Worm (Caenorhabditis elegans) whole organism, dauer: ENCODE results near the gene K08E7.8.

Source experiments
- unc-62 ChIP-seq: sonication (generic microtip); optimal IDR thresholded peaks from 2 replicates; lab custom pipeline; 2017; ENCODE audit warnings: missing biosample characterization, missing genetic modification reagents, missing genetic modification characterization

The K08E7.8 gene

DNA sequence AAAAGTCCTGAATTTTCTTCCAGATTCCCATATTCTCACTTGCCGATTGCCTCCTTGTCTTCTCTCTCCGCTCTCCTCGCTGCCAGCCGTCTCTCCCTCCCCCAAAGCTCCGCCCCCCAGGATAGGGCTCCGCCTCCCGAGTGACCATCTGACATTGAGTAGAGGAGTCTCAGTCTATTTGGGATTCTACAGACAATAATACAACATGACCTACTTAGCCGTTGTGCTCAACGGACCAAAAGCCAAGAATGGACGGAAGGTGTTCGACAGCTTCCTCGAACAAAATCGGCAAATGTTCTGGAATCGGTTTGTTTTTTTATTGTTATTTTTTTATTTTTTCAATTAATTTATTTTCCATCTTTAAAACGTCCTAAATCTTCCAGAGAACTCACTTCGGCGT lies 43.9 kb downstream of the K08E7.8 start, which contains the start of gene ham-1:
Gene ham-1, plus strand, starts transcription at position 173 of the 400 bp plus-strand sequence.
- TF ChIP-seq unc-62, result no peak

DNA sequence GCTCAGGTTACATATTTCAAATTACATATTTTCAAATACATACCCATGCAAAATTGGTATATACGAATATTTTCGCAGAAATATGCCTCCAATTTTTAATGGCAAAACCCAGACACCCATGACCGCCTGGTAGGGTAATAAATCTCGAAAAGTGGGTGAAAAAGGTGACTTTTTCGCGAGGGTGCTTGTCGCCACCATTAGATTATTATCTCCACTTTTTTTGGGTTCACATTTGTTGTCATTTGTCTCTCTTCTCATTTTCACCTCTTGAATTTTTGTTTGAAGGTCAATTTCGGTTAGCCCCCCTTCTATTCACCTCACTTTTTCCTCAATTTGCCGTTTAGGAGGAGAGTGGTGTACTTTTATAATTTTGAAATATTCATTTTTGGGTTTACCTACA lies 45.6 kb downstream of the K08E7.8 start:
- no peak for TF ChIP-seq unc-62

DNA sequence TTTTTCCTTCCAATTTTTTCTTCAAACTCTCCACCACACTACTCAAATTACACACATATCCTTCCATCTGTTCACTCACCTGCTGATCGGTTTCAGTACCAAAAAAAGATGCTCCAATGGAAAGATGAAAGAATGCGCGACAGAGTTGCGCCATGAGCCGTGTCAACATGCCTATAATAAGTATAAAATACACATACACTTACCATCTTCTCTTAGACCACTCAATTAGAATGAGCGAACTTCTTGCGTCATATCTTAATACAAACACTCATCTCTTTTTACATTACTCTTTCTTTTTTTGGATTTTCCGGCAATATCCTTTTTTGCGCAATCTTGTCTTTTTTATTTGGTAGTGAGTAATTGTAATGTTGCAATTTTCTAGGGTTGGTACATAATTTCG lies 48.2 kb downstream of the K08E7.8 start:
- no peak for TF ChIP-seq unc-62

DNA sequence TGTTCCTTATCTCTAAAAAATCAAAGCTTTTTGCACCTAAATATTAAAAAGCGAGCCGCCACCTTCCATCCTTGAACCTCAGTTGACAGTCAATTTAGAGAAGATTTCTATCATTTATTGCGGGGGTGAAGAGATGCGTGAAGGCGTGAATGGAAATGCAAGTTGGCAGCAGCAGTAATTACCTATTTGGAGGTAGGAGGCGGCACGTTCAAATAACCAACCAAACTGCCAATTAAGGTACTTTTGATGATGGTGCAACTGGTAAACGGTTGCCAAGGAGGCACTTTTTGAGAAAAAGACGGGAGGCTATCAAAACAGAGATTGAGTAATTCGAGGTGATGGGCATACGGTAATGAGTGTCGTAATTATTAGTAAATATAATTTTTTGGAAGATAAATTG lies 49.5 kb downstream of the K08E7.8 start:
- no peak for TF ChIP-seq unc-62
